Fruit fly (Drosophila melanogaster) ovary, adult (tissue): ENCODE data around the gene Msp300.

Experiments
- CG17801 ChIP-seq: fragments of 200-800 bp; optimal IDR thresholded peaks from 2 replicates; lab custom pipeline; 2019; ENCODE audit warnings: missing biosample characterization, mild to moderate bottlenecking, missing genetic modification characterization, moderate library complexity; ENCODE audit not compliant: partially characterized antibody

The Msp300 gene

DNA sequence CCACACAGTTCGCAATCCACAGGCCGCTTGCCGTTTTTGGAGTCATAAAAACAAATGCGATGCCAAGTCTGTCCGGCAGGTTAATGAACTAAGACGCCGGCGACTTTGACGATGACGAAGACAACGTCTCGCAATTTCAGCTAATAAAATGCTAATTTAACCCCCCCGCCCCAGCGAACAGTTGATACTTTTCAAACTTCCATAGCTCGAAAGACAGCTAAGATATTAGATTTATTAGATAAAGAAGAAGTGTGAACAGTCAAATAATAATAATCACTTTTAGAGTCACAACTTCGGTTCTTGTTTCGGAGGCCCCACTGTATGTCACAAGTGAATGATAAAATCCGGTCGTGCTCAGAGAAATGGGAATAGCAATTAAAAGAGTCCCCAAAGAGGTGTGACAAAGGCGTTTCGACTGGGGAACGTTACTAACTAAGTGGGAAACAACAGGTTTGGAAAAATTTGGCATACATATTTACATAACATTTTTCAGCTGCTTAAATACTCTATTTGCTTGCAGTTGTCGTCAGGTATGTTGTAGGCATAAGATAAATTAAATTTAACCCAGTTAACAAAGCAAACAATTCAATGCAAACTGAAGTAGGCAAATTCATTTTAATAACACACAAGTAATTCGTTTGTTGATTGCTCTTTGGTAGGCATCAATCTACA is 16.0 kb upstream of the Msp300 start:
- no peak for TF ChIP-seq CG17801 (GFP tag; lab: Kevin White, UChicago)

- TF ChIP-seq CG17801 (GFP tag; lab: Kevin White, UChicago) = peak; percentile 44
Measured at dm6 chr2L:5085561-5085960, 15.1 kb upstream of the Msp300 start.

DNA sequence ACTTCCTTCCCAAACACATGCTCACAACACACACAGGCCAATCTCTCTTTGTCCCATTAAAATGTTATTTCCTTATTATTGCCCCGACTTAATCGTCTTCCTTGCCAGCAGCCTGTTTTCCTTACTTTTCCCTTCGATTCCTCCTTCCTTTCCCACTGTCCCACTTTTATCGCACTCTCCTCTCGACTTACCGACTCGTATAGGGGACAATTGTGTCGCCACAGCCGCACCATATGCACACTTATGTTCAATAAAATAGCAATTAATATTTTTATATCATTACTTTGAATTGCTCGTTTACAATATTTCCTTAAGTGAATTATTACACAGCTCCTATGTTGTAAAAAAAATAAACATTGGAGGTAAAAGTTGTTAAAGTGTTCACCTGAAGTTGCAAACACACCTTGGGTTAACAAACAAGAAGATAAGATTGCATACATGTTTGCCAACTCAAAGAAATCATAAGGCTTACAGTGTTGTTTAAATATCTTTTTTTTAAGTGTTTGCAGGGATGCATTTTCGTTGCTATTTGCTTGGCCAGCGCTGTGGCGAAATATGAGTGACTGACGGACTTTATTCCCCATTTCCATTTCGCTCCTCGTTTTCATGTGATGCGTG is 13.7 kb upstream of the Msp300 start:
- peak; percentile 86 for TF ChIP-seq CG17801 (GFP tag; lab: Kevin White, UChicago)

DNA sequence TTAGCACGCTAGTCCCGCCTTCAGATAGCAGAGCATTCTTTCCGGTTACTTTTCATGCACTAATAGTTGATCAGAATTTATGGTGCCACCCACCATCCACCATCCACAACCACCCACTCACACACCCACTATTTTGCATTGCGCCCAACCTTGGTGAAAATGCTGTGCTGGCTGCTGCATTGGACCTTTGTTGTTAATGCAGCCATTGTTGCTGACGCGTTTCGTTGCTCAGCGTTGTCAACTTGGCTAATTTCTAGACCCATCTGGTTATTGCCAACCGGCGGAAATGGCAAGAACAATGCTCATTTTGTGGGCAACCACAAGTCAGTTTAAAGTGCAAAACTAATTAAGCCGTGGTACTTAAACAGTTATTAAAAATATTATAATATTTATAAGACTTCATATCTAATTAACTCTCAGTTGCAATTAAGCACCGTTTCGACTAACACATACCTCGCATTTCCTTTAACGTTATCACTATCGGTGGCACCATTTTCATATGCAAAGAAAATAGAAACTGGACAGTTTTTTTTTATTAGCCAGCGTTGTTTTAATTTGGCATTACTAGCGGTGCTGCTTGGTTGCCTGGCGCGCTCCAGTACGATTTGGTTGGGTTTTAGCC is 11.9 kb upstream of the Msp300 start:
- no peak for TF ChIP-seq CG17801 (GFP tag; lab: Kevin White, UChicago)

- peak; percentile 12 for TF ChIP-seq CG17801 (GFP tag; lab: Kevin White, UChicago)
Measured at dm6 chr2L:5089642-5090041, 11.0 kb upstream of the Msp300 start.

dm6 chr2L:5090352-5090751 is 10.3 kb upstream of the Msp300 start:
- no peak for TF ChIP-seq CG17801 (GFP tag; lab: Kevin White, UChicago)

- TF ChIP-seq CG17801 (GFP tag; lab: Kevin White, UChicago) = no peak
Measured at dm6 chr2L:5092145-5092544, 8.5 kb upstream of the Msp300 start.

DNA sequence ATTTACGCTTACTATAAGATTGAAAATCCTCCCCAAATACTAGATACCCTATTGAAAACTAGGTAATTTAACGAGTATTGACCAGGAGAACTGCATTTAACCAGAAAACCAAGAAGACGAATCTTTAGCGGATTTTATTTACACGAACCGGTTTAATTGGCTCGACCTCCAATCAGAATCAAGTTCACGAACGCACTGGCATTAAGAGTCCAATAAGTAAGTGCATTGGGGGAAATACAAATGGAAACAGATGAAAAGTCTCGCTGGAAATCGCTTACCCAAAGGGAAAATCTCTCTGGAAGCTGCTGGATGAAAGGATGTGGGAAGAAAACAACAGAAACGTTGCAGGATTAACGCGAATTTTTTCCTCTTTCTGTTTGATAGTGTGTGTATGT is 8.1 kb upstream of the Msp300 start:
- no peak for TF ChIP-seq CG17801 (GFP tag; lab: Kevin White, UChicago)

dm6 chr2L:5092992-5093695 is 7.5 kb upstream of the Msp300 start, which contains the start of gene Pgant5:
Pgant5 (minus strand) TSS chr2L:5093592.
- TF ChIP-seq CG17801 (GFP tag; lab: Kevin White, UChicago) = peak; percentile 47

- no peak for TF ChIP-seq CG17801 (GFP tag; lab: Kevin White, UChicago)
Measured at dm6 chr2L:5093772-5094350, 6.8 kb upstream of the Msp300 start, which contains the start of gene CG5828. CG5828 (plus strand) TSS chr2L:5093976.

DNA sequence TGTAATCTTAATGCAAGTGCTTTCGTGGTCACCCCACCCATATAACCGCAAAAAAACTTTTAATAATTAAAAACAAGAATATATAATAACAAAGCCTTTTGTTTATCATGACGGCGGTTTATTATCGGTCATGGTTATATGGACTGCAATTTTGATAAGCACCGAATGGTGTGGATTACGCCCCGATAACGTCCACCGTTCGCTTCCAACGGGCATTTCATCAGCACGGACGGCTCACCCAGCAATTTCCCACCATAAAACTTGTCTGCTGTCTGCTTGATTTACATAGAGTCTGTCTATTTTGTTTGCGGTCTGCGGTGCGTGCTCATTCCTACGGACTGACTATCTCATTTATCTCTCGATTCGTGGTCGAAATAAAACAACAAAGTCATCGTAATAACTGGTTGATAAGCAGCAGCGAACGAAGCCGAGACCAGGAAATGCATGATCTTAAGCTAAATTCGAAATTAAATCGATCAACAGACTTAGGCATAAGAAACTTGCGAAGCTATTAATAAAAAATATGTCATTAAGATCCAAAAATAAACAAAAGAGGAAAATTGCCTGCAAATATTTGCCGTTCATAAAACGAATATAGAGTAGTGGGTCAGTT is 5.2 kb upstream of the Msp300 start:
- peak; percentile 68 for TF ChIP-seq CG17801 (GFP tag; lab: Kevin White, UChicago)

DNA sequence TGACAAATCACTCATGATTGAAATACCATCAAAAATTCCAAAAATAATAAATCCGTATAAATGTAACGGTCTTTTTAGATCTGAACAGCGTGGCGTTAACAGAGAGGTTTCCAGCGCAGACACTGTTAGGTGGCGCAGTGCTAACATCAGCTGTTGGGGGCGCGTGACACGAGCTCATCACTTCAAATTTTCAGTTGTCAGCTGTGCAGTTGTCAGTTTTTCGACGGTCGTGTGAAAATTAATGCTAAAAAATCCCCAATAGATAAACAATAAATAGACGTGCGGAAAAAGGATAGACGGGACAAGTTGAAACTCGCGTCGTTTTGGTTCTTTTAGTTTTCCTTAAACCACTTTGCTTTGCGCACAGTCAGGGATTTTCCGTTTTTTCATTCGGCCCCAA is 4.5 kb upstream of the Msp300 start, which contains the start of gene CG4230:
CG4230 (plus strand) TSS at position 6 of the 400 bp plus-strand sequence.
- TF ChIP-seq CG17801 (GFP tag; lab: Kevin White, UChicago) = peak; percentile 5

- TF ChIP-seq CG17801 (GFP tag; lab: Kevin White, UChicago) = no peak
Measured at dm6 chr2L:5096761-5097160, 3.9 kb upstream of the Msp300 start.

dm6 chr2L:5099790-5100360 is 802 bp upstream of the Msp300 start, which contains the start of gene ND-13A:
ND-13A (minus strand) TSS chr2L:5100288.
- no peak for TF ChIP-seq CG17801 (GFP tag; lab: Kevin White, UChicago)
